Fruit fly (Drosophila melanogaster): ENCODE data around the gene bocks.

The bocks gene

dm6 chr3R:9630053-9630632, 39.3 kb upstream of the bocks start (continued):
- TF ChIP-seq Optix (GFP tag; IDR thresholded peaks at IDR 0.05) (no peak), Neu2 (GFP tag; optimal IDR thresholded peaks at IDR 0.05; ENCODE audit: borderline replicate concordance) (no peak), MTF-1 (GFP tag; optimal IDR thresholded peaks at IDR 0.05; ENCODE audit: borderline replicate concordance) (no peak), CG7357 (GFP tag; IDR thresholded peaks at IDR 0.05) (no peak), az2 (GFP tag; optimal IDR thresholded peaks at IDR 0.05) (no peak), CG7271 (tag; optimal IDR thresholded peaks at IDR 0.05) (no peak), otp (GFP tag; IDR thresholded peaks at IDR 0.05) (no peak), CG18619 (GFP tag; optimal IDR thresholded peaks at IDR 0.05) (no peak), al (GFP tag; IDR thresholded peaks at IDR 0.05) (no peak), MESR4 (GFP tag; optimal IDR thresholded peaks at IDR 0.05) (peak; percentile 83), exex (tag; optimal IDR thresholded peaks at IDR 0.05) (no peak), ftz-f1 (GFP tag; optimal IDR thresholded peaks at IDR 0.05) (no peak), CG9876 (GFP tag; optimal IDR thresholded peaks at IDR 0.05) (no peak), tx (GFP tag; optimal IDR thresholded peaks at IDR 0.05) (no peak), Max (GFP tag; optimal IDR thresholded peaks at IDR 0.05) (no peak), Fer1 (GFP tag; optimal IDR thresholded peaks at IDR 0.05) (peak; percentile 5), Med (GFP tag) (peak; percentile 70), Usf (GFP tag; optimal IDR thresholded peaks at IDR 0.05) (no peak), Nf-YC (tag; optimal IDR thresholded peaks at IDR 0.05) (no peak), Trl (optimal IDR thresholded peaks at IDR 0.05) (no peak), Trl (GFP tag; optimal IDR thresholded peaks at IDR 0.05) (no peak), CG11723 (GFP tag; optimal IDR thresholded peaks at IDR 0.05) (no peak), ato (GFP tag; IDR thresholded peaks at IDR 0.05; ENCODE audit: partially characterized antibody) (no peak), psq (GFP tag; optimal IDR thresholded peaks at IDR 0.05) (peak; percentile 34), nerfin-2 (GFP tag; IDR thresholded peaks at IDR 0.05; ENCODE audit: partially characterized antibody) (no peak), CG4424 (GFP tag; optimal IDR thresholded peaks at IDR 0.05) (no peak), CG3065 (GFP tag; optimal IDR thresholded peaks at IDR 0.05) (no peak), ems (GFP tag; optimal IDR thresholded peaks at IDR 0.05) (no peak), dati (GFP tag; IDR thresholded peaks at IDR 0.05) (no peak), wek (GFP tag; optimal IDR thresholded peaks at IDR 0.05) (no peak), CG10543 (GFP tag; optimal IDR thresholded peaks at IDR 0.05) (peak; percentile 22), Ssrp (tag; optimal IDR thresholded peaks at IDR 0.05) (peak; percentile 9), salm (tag; optimal IDR thresholded peaks at IDR 0.05) (no peak), Jarid2 (GFP tag; optimal IDR thresholded peaks at IDR 0.05) (no peak), CoRest (tag; optimal IDR thresholded peaks at IDR 0.05) (no peak), corto (GFP tag; optimal IDR thresholded peaks at IDR 0.05) (no peak), CG4617 (GFP tag; optimal IDR thresholded peaks at IDR 0.05; ENCODE audit: borderline replicate concordance) (no peak), Lpt (GFP tag; optimal IDR thresholded peaks at IDR 0.05) (no peak), cwo (GFP tag; optimal IDR thresholded peaks at IDR 0.05) (peak; percentile 13), CG17328 (GFP tag; IDR thresholded peaks at IDR 0.05) (no peak), phol (tag; optimal IDR thresholded peaks at IDR 0.05) (peak; percentile 69), PHDP (tag; optimal IDR thresholded peaks at IDR 0.05) (no peak), CG2712 (tag; optimal IDR thresholded peaks at IDR 0.05) (no peak), CG3838 (GFP tag; optimal IDR thresholded peaks at IDR 0.05) (no peak), CG7786 (GFP tag; optimal IDR thresholded peaks at IDR 0.05) (peak; percentile 5), sd (tag; optimal IDR thresholded peaks at IDR 0.05) (peak; percentile 71), ap (GFP tag; IDR thresholded peaks at IDR 0.05) (no peak), mirr (GFP tag; optimal IDR thresholded peaks at IDR 0.05) (peak; percentile 18), twi (tag; optimal IDR thresholded peaks at IDR 0.05) (no peak), dysf (GFP tag; IDR thresholded peaks at IDR 0.05) (no peak), CG7963 (GFP tag; IDR thresholded peaks at IDR 0.05; ENCODE audit: partially characterized antibody) (no peak)

All from whole organism, embryonic.